Worm (Caenorhabditis elegans) whole organism, L4 larva: ENCODE measurements around the gene T05C7.5.
A peak's percentile ranks its signal among the peaks of the same experiment; 100 is the strongest.

Experiments used
- F10B5.3 ChIP-seq: sonication (generic microtip); optimal IDR thresholded peaks from 2 replicates; lab custom pipeline; 2016; ENCODE audit warnings: mild to moderate bottlenecking, missing genetic modification characterization, missing compliant biosample characterization
- F26F4.8 ChIP-seq: fragments of 200-800 bp; sonication (Bioruptor generic); conservative IDR thresholded peaks from 2 replicates; pipeline ENCODE4 v1.3.6; 2022; ENCODE audit warnings: missing genetic modification characterization, missing compliant biosample characterization
- F37D6.2 ChIP-seq: sonication (generic microtip); optimal IDR thresholded peaks from 2 replicates; lab custom pipeline; 2016; ENCODE audit warnings: mild to moderate bottlenecking, missing genetic modification characterization, missing compliant biosample characterization
- F49E8.2 ChIP-seq: sonication (generic microtip); optimal IDR thresholded peaks from 2 replicates; lab custom pipeline; 2016; ENCODE audit warnings: missing compliant biosample characterization, mild to moderate bottlenecking, missing genetic modification characterization, borderline replicate concordance
- Y75B8A.6 ChIP-seq: fragments of 200-800 bp; sonication (Bioruptor generic); IDR thresholded peaks from 2 replicates; pipeline ENCODE4 v1.3.6; 2022; ENCODE audit warnings: missing genetic modification reagents, missing genetic modification characterization, missing compliant biosample characterization
- ZK337.2 ChIP-seq: fragments of 200-800 bp; sonication (Bioruptor generic); IDR thresholded peaks from 2 replicates; pipeline ENCODE4 v1.3.6; 2022; ENCODE audit warnings: missing genetic modification reagents, missing genetic modification characterization, missing compliant biosample characterization
- ZK546.5 ChIP-seq, 2 experiments: sonication (generic microtip); optimal IDR thresholded peaks; 2 replicates each; lab custom pipeline; 2017; ENCODE audit warnings: missing biosample characterization in 2 of 2, missing genetic modification characterization in 2 of 2
- aha-1 ChIP-seq: fragments of 150-350 bp; peaks from one replicate; lab custom pipeline; 2014; ENCODE audit warnings: missing biosample characterization, missing genetic modification characterization
- ceh-32 ChIP-seq: sonication (generic microtip); optimal IDR thresholded peaks from 2 replicates; lab custom pipeline; 2016; ENCODE audit warnings: mild to moderate bottlenecking, missing genetic modification characterization, missing compliant biosample characterization; ENCODE audit not compliant: poor library complexity
- ces-1 ChIP-seq: fragments of 150-350 bp; sonication (generic microtip); optimal IDR thresholded peaks from 4 replicates; lab custom pipeline; 2014; ENCODE audit warnings: missing biosample characterization, missing genetic modification reagents, missing genetic modification characterization
- cey-2 ChIP-seq: sonication (generic microtip); optimal IDR thresholded peaks from 3 replicates; lab custom pipeline; 2017; ENCODE audit warnings: missing genetic modification characterization, mild to moderate bottlenecking, missing compliant biosample characterization, antibody characterized with exemption, borderline replicate concordance; ENCODE audit not compliant: insufficient read depth
- ctbp-1 ChIP-seq: fragments of 200-800 bp; sonication (Bioruptor generic); IDR thresholded peaks from 2 replicates; pipeline ENCODE4 v1.3.6; 2022; ENCODE audit warnings: missing genetic modification reagents, missing genetic modification characterization, missing compliant biosample characterization
- daf-19 ChIP-seq: fragments of 200-800 bp; sonication (Bioruptor generic); conservative IDR thresholded peaks from 2 replicates; pipeline ENCODE4 v1.3.6; 2022; ENCODE audit warnings: missing genetic modification characterization, missing compliant biosample characterization
- dmd-6 ChIP-seq: fragments of 200-800 bp; sonication (Bioruptor generic); IDR thresholded peaks from 2 replicates; pipeline ENCODE4 v1.3.6; 2022; ENCODE audit warnings: missing genetic modification reagents, missing genetic modification characterization, missing compliant biosample characterization
- dve-1 ChIP-seq: sonication (generic microtip); optimal IDR thresholded peaks from 2 replicates; lab custom pipeline; 2017; ENCODE audit warnings: antibody characterized with exemption, mild to moderate bottlenecking, missing genetic modification characterization, missing compliant biosample characterization; ENCODE audit not compliant: insufficient read depth
- egl-27 ChIP-seq: sonication (generic microtip); optimal IDR thresholded peaks from 3 replicates; lab custom pipeline; 2017; ENCODE audit warnings: missing biosample characterization, missing genetic modification reagents, missing genetic modification characterization
- fkh-10 ChIP-seq: fragments of 150-350 bp; optimal IDR thresholded peaks from 2 replicates; lab custom pipeline; 2014; ENCODE audit warnings: missing biosample characterization, missing genetic modification reagents, missing genetic modification characterization
- hlh-30 ChIP-seq: sonication (generic microtip); optimal IDR thresholded peaks from 2 replicates; lab custom pipeline; 2017; ENCODE audit warnings: antibody characterized with exemption, mild to moderate bottlenecking, missing genetic modification characterization, missing compliant biosample characterization; ENCODE audit not compliant: insufficient read depth
- hmg-1.1 ChIP-seq: fragments of 200-800 bp; sonication (Bioruptor generic); IDR thresholded peaks from 2 replicates; pipeline ENCODE4 v1.3.6; 2022; ENCODE audit warnings: missing genetic modification reagents, missing genetic modification characterization, missing compliant biosample characterization
- jun-1 ChIP-seq: fragments of 150-350 bp; optimal IDR thresholded peaks from 2 replicates; lab custom pipeline; 2014; ENCODE audit warnings: missing biosample characterization, missing genetic modification reagents, missing genetic modification characterization
- lsy-2 ChIP-seq, 2 experiments: fragments of 150-350 bp in 1 of 2; sonication (generic microtip) in 1 of 2; optimal IDR thresholded peaks; 2 replicates each; lab custom pipeline; 2014 to 2017; ENCODE audit warnings: missing biosample characterization in 2 of 2, missing genetic modification characterization in 2 of 2
- mdl-1 ChIP-seq, 2 experiments: fragments of 150-350 bp in 1 of 2; sonication (generic microtip) in 1 of 2; optimal IDR thresholded peaks; 2 replicates each; lab custom pipeline; 2014 to 2017; ENCODE audit warnings: missing biosample characterization in 2 of 2, missing genetic modification characterization in 2 of 2
- mep-1 ChIP-seq: fragments of 150-350 bp; sonication (generic microtip); optimal IDR thresholded peaks from 3 replicates; lab custom pipeline; 2014; ENCODE audit warnings: missing biosample characterization, missing genetic modification characterization
- nhr-25 ChIP-seq: sonication (generic microtip); optimal IDR thresholded peaks from 2 replicates; lab custom pipeline; 2017; ENCODE audit warnings: missing genetic modification characterization, mild to moderate bottlenecking, missing compliant biosample characterization, antibody characterized with exemption, moderate library complexity, borderline replicate concordance; ENCODE audit not compliant: insufficient read depth
- nhr-28 ChIP-seq: fragments of 150-350 bp; optimal IDR thresholded peaks from 2 replicates; lab custom pipeline; 2014; ENCODE audit warnings: missing biosample characterization, missing genetic modification characterization
- nhr-41 ChIP-seq: fragments of 200-800 bp; sonication (Bioruptor generic); IDR thresholded peaks from 2 replicates; pipeline ENCODE4 v1.3.6; 2022; ENCODE audit warnings: missing genetic modification reagents, missing genetic modification characterization, missing compliant biosample characterization
- nhr-48 ChIP-seq: sonication (generic microtip); optimal IDR thresholded peaks from 2 replicates; lab custom pipeline; 2016; ENCODE audit warnings: mild to moderate bottlenecking, missing genetic modification characterization, missing compliant biosample characterization
- set-16 ChIP-seq: fragments of 200-800 bp; sonication (Bioruptor generic); IDR thresholded peaks from 2 replicates; pipeline ENCODE4 v1.3.6; 2022; ENCODE audit warnings: missing genetic modification reagents, missing genetic modification characterization, missing compliant biosample characterization
- tra-1 ChIP-seq: fragments of 200-800 bp; sonication (Bioruptor generic); IDR thresholded peaks from 2 replicates; pipeline ENCODE4 v1.3.6; 2022; ENCODE audit warnings: missing genetic modification reagents, missing genetic modification characterization, missing compliant biosample characterization
- unc-130 ChIP-seq: sonication (generic microtip); optimal IDR thresholded peaks from 2 replicates; lab custom pipeline; 2016; ENCODE audit warnings: missing genetic modification reagents, missing genetic modification characterization, missing compliant biosample characterization
- unc-62 ChIP-seq, 3 experiments: fragments of 150-350 bp in 1 of 3; sonication (generic microtip); optimal IDR thresholded peaks in 2 of 3; peaks in 1 of 3; 1 replicate in 1 of 3; 2 replicates in 2 of 3; lab custom pipeline; 2014 to 2017; ENCODE audit warnings: missing biosample characterization in 3 of 3, missing genetic modification characterization in 3 of 3, missing genetic modification reagents in 3 of 3, missing genotype in 1 of 3
- vab-7 ChIP-seq: fragments of 200-800 bp; sonication (Bioruptor generic); IDR thresholded peaks from 2 replicates; pipeline ENCODE4 v1.3.6; 2022; ENCODE audit warnings: missing genetic modification reagents, missing genetic modification characterization, missing compliant biosample characterization
- zfp-3 ChIP-seq: fragments of 200-800 bp; sonication (Bioruptor generic); conservative IDR thresholded peaks from 2 replicates; pipeline ENCODE4 v1.3.6; 2022; ENCODE audit warnings: missing genetic modification reagents, missing genetic modification characterization, missing compliant biosample characterization
- zip-2 ChIP-seq: fragments of 150-350 bp; optimal IDR thresholded peaks from 2 replicates; lab custom pipeline; 2014; ENCODE audit warnings: missing biosample characterization, missing genetic modification characterization
- ztf-11 ChIP-seq: fragments of 150-350 bp; optimal IDR thresholded peaks from 2 replicates; lab custom pipeline; 2014; ENCODE audit warnings: missing biosample characterization, missing genetic modification characterization

Gene T05C7.5

ce11 chrIV:58818-59217, at the start of gene T05C7.5:
T05C7.5 (minus strand) TSS chrIV:58918.
- no peak for TF ChIP-seq Y75B8A.6
- no peak for TF ChIP-seq daf-19 (GFP tag; lab: Robert Waterston, UW)
- no peak for TF ChIP-seq zfp-3 (GFP tag; lab: Robert Waterston, UW)
- no peak for TF ChIP-seq ztf-11
- TF ChIP-seq zip-2 = no peak
- no peak for TF ChIP-seq ceh-32 (tag; lab: Kevin White, UChicago)
- TF ChIP-seq hmg-1.1 (GFP tag; lab: Robert Waterston, UW) = no peak
- no peak for TF ChIP-seq nhr-41 (GFP tag; lab: Robert Waterston, UW)
- TF ChIP-seq jun-1 (tag; lab: Kevin White, UChicago) = no peak
- no peak for TF ChIP-seq egl-27 (tag; lab: Kevin White, UChicago)
- no peak for TF ChIP-seq ZK337.2 (GFP tag; lab: Robert Waterston, UW)
- TF ChIP-seq vab-7 (GFP tag; lab: Robert Waterston, UW) = no peak
- TF ChIP-seq ctbp-1 (GFP tag; lab: Robert Waterston, UW) = no peak
- TF ChIP-seq, all 104 proteins: peak for 0

ce11 chrIV:102848-103247, 44.1 kb upstream of the T05C7.5 start:
- TF ChIP-seq cey-2 (tag; lab: Kevin White, UChicago) (peak; percentile 72), set-16 (GFP tag; lab: Robert Waterston, UW) (0 out of 2 replicates have a peak, but pooled peaks have one; percentile 6), tra-1 (GFP tag; lab: Robert Waterston, UW) (peak; percentile 30; the same call in 1 of the 2 replicates), nhr-25 (tag; lab: Kevin White, UChicago) (peak; percentile 41), hmg-1.1 (GFP tag; lab: Robert Waterston, UW) (0 out of 2 replicates have a peak, but pooled peaks have one; percentile 29), F10B5.3 (tag; lab: Kevin White, UChicago) (no peak), unc-62 (GFP tag; optimal IDR thresholded peaks at IDR 0.05 in 1 of 2; lab: Kevin White, UChicago) (peak in 1 of 2 experiments; percentile 85), unc-62 (tag; optimal IDR thresholded peaks at IDR 0.05; lab: Kevin White, UChicago) (no peak), ZK546.5 (tag; optimal IDR thresholded peaks at IDR 0.05; lab: Kevin White, UChicago) (no peak), F49E8.2 (tag; lab: Kevin White, UChicago) (no peak), mdl-1 (tag; optimal IDR thresholded peaks at IDR 0.05; lab: Kevin White, UChicago) (peak in 1 of 2 experiments; percentile 33), mep-1 (tag; lab: Kevin White, UChicago) (peak; percentile 47), dve-1 (tag; lab: Kevin White, UChicago) (peak; percentile 2), dmd-6 (0 out of 2 replicates have a peak, but pooled peaks have one; percentile 18), hlh-30 (tag; lab: Kevin White, UChicago) (peak; percentile 77), F37D6.2 (tag; lab: Kevin White, UChicago) (no peak), nhr-28 (tag; lab: Kevin White, UChicago) (peak; percentile 56), aha-1 (tag; lab: Kevin White, UChicago) (peak; percentile 57), Y75B8A.6 (no peak), lsy-2 (tag; optimal IDR thresholded peaks at IDR 0.05; lab: Kevin White, UChicago) (peak in 1 of 2 experiments; percentile 29)

ce11 chrIV:97681-98080, 39.0 kb upstream of the T05C7.5 start:
- TF ChIP-seq fkh-10 (peak; percentile 18), F26F4.8 (no peak), unc-130 (GFP tag; lab: Kevin White, UChicago) (no peak), ces-1 (peak; percentile 18), nhr-48 (tag; lab: Kevin White, UChicago) (no peak)
